Worm (Caenorhabditis elegans): ENCODE data around the gene C09E7.10.

DNA sequence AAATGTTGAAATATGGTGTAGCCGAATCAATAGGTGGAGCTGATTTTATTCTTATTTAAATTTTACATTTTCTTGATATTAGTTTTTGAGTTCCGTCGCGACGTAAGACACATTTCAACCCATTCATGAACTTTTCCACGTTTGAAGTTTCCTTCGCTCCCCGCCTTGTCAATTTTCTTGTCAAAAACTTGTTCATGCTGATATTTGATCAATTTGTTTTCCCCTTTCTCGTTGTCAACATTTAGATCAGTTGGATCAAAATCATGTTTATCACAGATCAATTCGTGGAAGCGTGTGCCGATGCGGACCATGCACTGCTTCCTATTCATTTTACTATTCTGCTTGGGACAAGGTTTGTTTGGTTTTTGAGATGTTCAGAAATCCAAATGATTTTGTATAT lies 36.9 kb downstream of the C09E7.10 start, which contains the start of gene chtb-2:
- no peak for TF ChIP-seq nhr-11 (tag; optimal IDR thresholded peaks at IDR 0.05)
- no peak for TF ChIP-seq fkh-6 (tag; optimal IDR thresholded peaks at IDR 0.05)
- no peak for TF ChIP-seq unc-55 (GFP tag; optimal IDR thresholded peaks at IDR 0.05)
- no peak for TF ChIP-seq fax-1 (tag; optimal IDR thresholded peaks at IDR 0.05)
- TF ChIP-seq nfya-1 (tag; optimal IDR thresholded peaks at IDR 0.05), result no peak
- TF ChIP-seq Y22D7AL.16 (tag; optimal IDR thresholded peaks at IDR 0.05), result no peak
- no peak for TF ChIP-seq ceh-31 (tag; optimal IDR thresholded peaks at IDR 0.05)
- no peak for TF ChIP-seq npax-4 (tag; optimal IDR thresholded peaks at IDR 0.05)
- TF ChIP-seq pqm-1 (tag; optimal IDR thresholded peaks at IDR 0.05), result no peak
- no peak for TF ChIP-seq lin-11 (tag; optimal IDR thresholded peaks at IDR 0.05)

Data from whole organism, late embryonic.